4 fruit fly cellular contexts compared by ENCODE assay signal in genomic region chr3R:7085455-7085854, dm6.
A peak's percentile ranks its signal among the peaks of the same experiment; 100 is the strongest.
TF ChIP-seq lines count a peak whose summit lies in the region.

No protein-coding gene starts in this region.

- no peak for TF ChIP-seq CTCF in whole organism, embryonic (GFP tag; optimal IDR thresholded peaks at IDR 0.05; lab: Kevin White, UChicago)

TF ChIP-seq in whole organism, adult, 20 proteins besides CTCF, POLR2A, EP300 and RAD21:
- TF ChIP-seq Mnt (GFP tag; optimal IDR thresholded peaks at IDR 0.05; lab: Kevin White, UChicago) (no peak), CG14711 (tag; optimal IDR thresholded peaks at IDR 0.05; lab: Kevin White, UChicago) (peak; percentile 87), CG5204 (GFP tag; optimal IDR thresholded peaks at IDR 0.05; lab: Kevin White, UChicago) (no peak), Clk (GFP tag; optimal IDR thresholded peaks at IDR 0.05; lab: Kevin White, UChicago) (no peak), Crg-1 (GFP tag; optimal IDR thresholded peaks at IDR 0.05; lab: Kevin White, UChicago) (no peak), CG7045 (GFP tag; optimal IDR thresholded peaks at IDR 0.05; lab: Kevin White, UChicago) (no peak), bab1 (GFP tag; optimal IDR thresholded peaks at IDR 0.05; lab: Kevin White, UChicago) (no peak)

TF ChIP-seq in whole organism, embryonic, 481 proteins besides CTCF, POLR2A, EP300 and RAD21 (continues in another document):
- TF ChIP-seq sr (GFP tag; IDR thresholded peaks at IDR 0.05; lab: Robert Waterston, UW), result peak; percentile 74
- TF ChIP-seq CG3847 (GFP tag; IDR thresholded peaks at IDR 0.05; lab: Robert Waterston, UW), result 0 out of 2 replicates have a peak, but pooled peaks have one; percentile 35
- peak; percentile 28 for TF ChIP-seq CG4707 (GFP tag; optimal IDR thresholded peaks at IDR 0.05; lab: Kevin White, UChicago)
- TF ChIP-seq Dp (GFP tag; optimal IDR thresholded peaks at IDR 0.05; lab: Kevin White, UChicago), result peak; percentile 78
- peak; percentile 22; the same call in 1 of the 2 replicates for TF ChIP-seq CG13287 (GFP tag; IDR thresholded peaks at IDR 0.05; lab: Robert Waterston, UW; ENCODE audit: partially characterized antibody)
- peak; percentile 39; the same call in 1 of the 2 replicates for TF ChIP-seq ranshi (GFP tag; IDR thresholded peaks at IDR 0.05; lab: Robert Waterston, UW)
- TF ChIP-seq sug (tag; optimal IDR thresholded peaks at IDR 0.05; lab: Kevin White, UChicago), result peak; percentile 10
- 0 out of 3 replicates have a peak, but pooled peaks have one; percentile 3 for TF ChIP-seq Opbp (GFP tag; IDR thresholded peaks at IDR 0.05; lab: Robert Waterston, UW; ENCODE audit: partially characterized antibody)
- TF ChIP-seq CG3995 (GFP tag; optimal IDR thresholded peaks at IDR 0.05; lab: Kevin White, UChicago), result peak; percentile 67
- TF ChIP-seq mirr (GFP tag; optimal IDR thresholded peaks at IDR 0.05; lab: Kevin White, UChicago), result peak; percentile 4
- TF ChIP-seq CG12659 (GFP tag; optimal IDR thresholded peaks at IDR 0.05; lab: Kevin White, UChicago), result peak; percentile 8
- no peak for TF ChIP-seq lbe (GFP tag; optimal IDR thresholded peaks at IDR 0.05; lab: Kevin White, UChicago)
- peak; percentile 84 for TF ChIP-seq E2f2 (GFP tag; IDR thresholded peaks at IDR 0.05; lab: Robert Waterston, UW)
- TF ChIP-seq pzg (GFP tag; optimal IDR thresholded peaks at IDR 0.05; lab: Kevin White, UChicago), result peak; percentile 39
- no peak for TF ChIP-seq eyg (GFP tag; optimal IDR thresholded peaks at IDR 0.05; lab: Kevin White, UChicago)
- TF ChIP-seq trh (GFP tag; optimal IDR thresholded peaks at IDR 0.05; lab: Kevin White, UChicago), result no peak
- TF ChIP-seq Eip74EF (GFP tag; optimal IDR thresholded peaks at IDR 0.05; lab: Kevin White, UChicago), result no peak
- peak; percentile 1 for TF ChIP-seq HmgZ (tag; optimal IDR thresholded peaks at IDR 0.05; lab: Kevin White, UChicago)
- peak; percentile 34 for TF ChIP-seq nom (GFP tag; optimal IDR thresholded peaks at IDR 0.05; lab: Kevin White, UChicago)
- TF ChIP-seq cg (GFP tag; optimal IDR thresholded peaks at IDR 0.05; lab: Kevin White, UChicago), result peak; percentile 84
- no peak for TF ChIP-seq CG31365 (tag; optimal IDR thresholded peaks at IDR 0.05; lab: Kevin White, UChicago)
- TF ChIP-seq CG14860 (GFP tag; IDR thresholded peaks at IDR 0.05; lab: Robert Waterston, UW; ENCODE audit: partially characterized antibody), result no peak
- peak; percentile 5; the same call in 1 of the 3 replicates for TF ChIP-seq zfh1 (GFP tag; IDR thresholded peaks at IDR 0.05; lab: Robert Waterston, UW)
- no peak for TF ChIP-seq lola (GFP tag; optimal IDR thresholded peaks at IDR 0.05; lab: Kevin White, UChicago)
- TF ChIP-seq CrebB (tag; optimal IDR thresholded peaks at IDR 0.05; lab: Kevin White, UChicago), result peak; percentile 0
- peak; percentile 21 for TF ChIP-seq scrt (GFP tag; optimal IDR thresholded peaks at IDR 0.05; lab: Kevin White, UChicago)

TF ChIP-seq in whole organism, prepupa, 60 proteins besides CTCF, POLR2A, EP300 and RAD21:
- peak; percentile 21 for TF ChIP-seq Sox14 (GFP tag; optimal IDR thresholded peaks at IDR 0.05; lab: Kevin White, UChicago)
- no peak for TF ChIP-seq CG32006 (GFP tag; optimal IDR thresholded peaks at IDR 0.05; lab: Kevin White, UChicago)
- TF ChIP-seq Ets21C (GFP tag; optimal IDR thresholded peaks at IDR 0.05; lab: Kevin White, UChicago), result no peak

TF ChIP-seq in whole organism, wandering third instar larva, 38 proteins besides CTCF, POLR2A, EP300 and RAD21:
- no peak for TF ChIP-seq OdsH (GFP tag; optimal IDR thresholded peaks at IDR 0.05; lab: Kevin White, UChicago)
- no peak for TF ChIP-seq Rel (GFP tag; optimal IDR thresholded peaks at IDR 0.05; lab: Kevin White, UChicago)
- TF ChIP-seq Rel (tag; optimal IDR thresholded peaks at IDR 0.05; lab: Kevin White, UChicago), result peak; percentile 44
